Fruit fly (Drosophila melanogaster) whole organism, pupa: Measurements from ENCODE around the gene Akh.

Experiments used
- CG10348 ChIP-seq: fragments of 200-800 bp; sonication (Bioruptor generic); IDR thresholded peaks from 2 replicates; pipeline ENCODE4 v1.3.6; 2022; ENCODE audit warnings: missing biosample characterization, missing genetic modification characterization
- CG12605 ChIP-seq: fragments of 200-800 bp; sonication (Bioruptor generic); IDR thresholded peaks from 2 replicates; pipeline ENCODE4 v1.3.6; 2022; ENCODE audit warnings: missing biosample characterization, missing genetic modification characterization
- CG14655 ChIP-seq: fragments of 200-800 bp; sonication (Bioruptor generic); optimal IDR thresholded peaks from 3 replicates; lab custom pipeline; 2017; ENCODE audit warnings: mild to moderate bottlenecking, missing biosample characterization, missing genetic modification reagents, missing genetic modification characterization
- CG15710 ChIP-seq: fragments of 200-800 bp; sonication (Bioruptor generic); optimal IDR thresholded peaks from 2 replicates; lab custom pipeline; 2018; ENCODE audit warnings: missing biosample characterization, mild to moderate bottlenecking, missing genetic modification characterization, moderate library complexity
- CG4496 ChIP-seq: fragments of 200-800 bp; sonication (Bioruptor generic); IDR thresholded peaks from 3 replicates; pipeline ENCODE4 v1.3.6; 2022; ENCODE audit warnings: missing biosample characterization, missing genetic modification characterization
- CG8159 ChIP-seq: fragments of 200-800 bp; sonication (Bioruptor generic); optimal IDR thresholded peaks from 3 replicates; lab custom pipeline; 2018; ENCODE audit warnings: missing biosample characterization, mild to moderate bottlenecking, missing genetic modification characterization, moderate library complexity
- CG9948 ChIP-seq: fragments of 200-800 bp; sonication (Bioruptor generic); optimal IDR thresholded peaks from 2 replicates; lab custom pipeline; 2018; ENCODE audit warnings: missing biosample characterization, mild to moderate bottlenecking, missing genetic modification characterization, moderate library complexity
- D1 ChIP-seq: fragments of 200-800 bp; sonication (Bioruptor generic); optimal IDR thresholded peaks from 2 replicates; lab custom pipeline; 2018; ENCODE audit warnings: missing biosample characterization, mild to moderate bottlenecking, missing genetic modification characterization, moderate library complexity
- EcR ChIP-seq: fragments of 200-800 bp; sonication (Bioruptor generic); optimal IDR thresholded peaks from 3 replicates; lab custom pipeline; 2019; ENCODE audit warnings: missing biosample characterization, missing genetic modification characterization, mild to moderate bottlenecking, moderate library complexity, missing genetic modification reagents
- Pif1A ChIP-seq: fragments of 200-800 bp; sonication (Bioruptor generic); optimal IDR thresholded peaks from 3 replicates; lab custom pipeline; 2016; ENCODE audit warnings: missing biosample characterization, missing genetic modification characterization
- Pif1B ChIP-seq: fragments of 200-800 bp; sonication (Bioruptor generic); optimal IDR thresholded peaks from 3 replicates; lab custom pipeline; 2016; ENCODE audit warnings: missing biosample characterization, missing genetic modification characterization
- fd96Ca ChIP-seq: fragments of 200-800 bp; sonication (Bioruptor generic); IDR thresholded peaks from 3 replicates; pipeline ENCODE4 v1.3.6; 2022; ENCODE audit warnings: missing biosample characterization, missing genetic modification characterization
- gl ChIP-seq: fragments of 200-800 bp; sonication (Bioruptor generic); optimal IDR thresholded peaks from 2 replicates; lab custom pipeline; 2018; ENCODE audit warnings: missing biosample characterization, mild to moderate bottlenecking, missing genetic modification characterization
- rn ChIP-seq: fragments of 200-800 bp; sonication (Bioruptor generic); IDR thresholded peaks from 2 replicates; pipeline ENCODE4 v1.3.6; 2022; ENCODE audit warnings: missing biosample characterization, missing genetic modification characterization

- TF ChIP-seq EcR (GFP tag; lab: Kevin White, UChicago) = no peak
- no peak for TF ChIP-seq CG15710 (tag; lab: Kevin White, UChicago)
- no peak for TF ChIP-seq CG8159 (tag; lab: Kevin White, UChicago)
- no peak for TF ChIP-seq CG10348 (GFP tag; lab: Robert Waterston, UW)
- TF ChIP-seq CG9948 = no peak
- no peak for TF ChIP-seq CG14655 (GFP tag; lab: Kevin White, UChicago)
- TF ChIP-seq CG4496 = no peak
- no peak for TF ChIP-seq D1 (tag; lab: Kevin White, UChicago)
- TF ChIP-seq gl = no peak
- no peak for TF ChIP-seq Pif1A
- TF ChIP-seq fd96Ca = no peak
- TF ChIP-seq CG12605 (GFP tag; lab: Robert Waterston, UW) = 0 out of 2 replicates have a peak, but pooled peaks have one; percentile 27
- no peak for TF ChIP-seq Pif1B (GFP tag; lab: Kevin White, UChicago)
- TF ChIP-seq rn (GFP tag; lab: Robert Waterston, UW) = no peak
Measured at dm6 chr3L:4185259-4185658, 44.0 kb downstream of the Akh start.
